Worm (Caenorhabditis elegans) whole organism, mixed stage, embryonic: ENCODE results near the gene dhs-28.

Experiments used
- M03D4.4 ChIP-seq: sonication (generic microtip); optimal IDR thresholded peaks from 2 replicates; lab custom pipeline; 2017; ENCODE audit warnings: mild to moderate bottlenecking, missing genetic modification characterization, missing compliant biosample characterization
- bed-3 ChIP-seq: fragments of 200-800 bp; sonication (Bioruptor generic); optimal IDR thresholded peaks from 3 replicates; lab custom pipeline; 2018; ENCODE audit warnings: mild to moderate bottlenecking, missing genetic modification characterization, moderate library complexity, missing compliant biosample characterization
- blmp-1 ChIP-seq: fragments of 150-350 bp; optimal IDR thresholded peaks from 2 replicates; lab custom pipeline; 2014; ENCODE audit warnings: missing biosample characterization, missing genetic modification characterization
- ceh-39 ChIP-seq: fragments of 150-350 bp; optimal IDR thresholded peaks from 2 replicates; lab custom pipeline; 2014; ENCODE audit warnings: missing biosample characterization, missing genetic modification characterization
- ceh-43 ChIP-seq: fragments of 200-800 bp; sonication (Bioruptor generic); optimal IDR thresholded peaks from 2 replicates; lab custom pipeline; 2018; ENCODE audit warnings: mild to moderate bottlenecking, missing genetic modification characterization, moderate library complexity, missing compliant biosample characterization
- ceh-83 ChIP-seq: fragments of 200-800 bp; sonication (Bioruptor generic); optimal IDR thresholded peaks from 2 replicates; lab custom pipeline; 2018; ENCODE audit warnings: mild to moderate bottlenecking, missing genetic modification characterization, missing compliant biosample characterization
- ces-1 ChIP-seq: fragments of 150-350 bp; optimal IDR thresholded peaks from 2 replicates; lab custom pipeline; 2014; ENCODE audit warnings: missing biosample characterization, missing genetic modification reagents, missing genetic modification characterization
- drap-1 ChIP-seq: fragments of 200-800 bp; sonication (Bioruptor generic); optimal IDR thresholded peaks from 3 replicates; lab custom pipeline; 2018; ENCODE audit warnings: mild to moderate bottlenecking, missing genetic modification characterization, missing compliant biosample characterization
- elt-3 ChIP-seq: fragments of 150-350 bp; optimal IDR thresholded peaks from 2 replicates; lab custom pipeline; 2014; ENCODE audit warnings: missing biosample characterization, missing genetic modification characterization
- flh-1 ChIP-seq: fragments of 200-800 bp; sonication (Bioruptor generic); optimal IDR thresholded peaks from 2 replicates; lab custom pipeline; 2018; ENCODE audit warnings: mild to moderate bottlenecking, missing genetic modification characterization, moderate library complexity, missing compliant biosample characterization
- ham-2 ChIP-seq: fragments of 200-800 bp; sonication (Bioruptor generic); optimal IDR thresholded peaks from 2 replicates; lab custom pipeline; 2018; ENCODE audit warnings: mild to moderate bottlenecking, missing genetic modification characterization, missing compliant biosample characterization
- hlh-1 ChIP-seq: fragments of 150-350 bp; optimal IDR thresholded peaks from 2 replicates; lab custom pipeline; 2014; ENCODE audit warnings: missing biosample characterization, missing genetic modification reagents, missing genetic modification characterization
- lin-13 ChIP-seq: fragments of 150-350 bp; optimal IDR thresholded peaks from 2 replicates; lab custom pipeline; 2014; ENCODE audit warnings: missing biosample characterization, missing genetic modification characterization
- lin-32 ChIP-seq: fragments of 200-800 bp; sonication (Bioruptor generic); optimal IDR thresholded peaks from 2 replicates; lab custom pipeline; 2018; ENCODE audit warnings: mild to moderate bottlenecking, missing genetic modification characterization, missing compliant biosample characterization
- lsy-2 ChIP-seq: fragments of 150-350 bp; optimal IDR thresholded peaks from 2 replicates; lab custom pipeline; 2014; ENCODE audit warnings: missing biosample characterization, missing genetic modification characterization
- mab-5 ChIP-seq: fragments of 150-350 bp; optimal IDR thresholded peaks from 2 replicates; lab custom pipeline; 2014; ENCODE audit warnings: missing biosample characterization, missing genetic modification characterization
- mep-1 ChIP-seq: fragments of 150-350 bp; optimal IDR thresholded peaks from 2 replicates; lab custom pipeline; 2017; ENCODE audit warnings: missing biosample characterization, missing genetic modification reagents, missing genetic modification characterization, inconsistent platforms
- mls-2 ChIP-seq: sonication (generic microtip); optimal IDR thresholded peaks from 2 replicates; lab custom pipeline; 2016; ENCODE audit warnings: mild to moderate bottlenecking, missing genetic modification characterization, moderate library complexity, missing compliant biosample characterization
- nhr-12 ChIP-seq: fragments of 150-350 bp; optimal IDR thresholded peaks from 2 replicates; lab custom pipeline; 2014; ENCODE audit warnings: missing biosample characterization, missing genetic modification characterization
- nhr-2 ChIP-seq: fragments of 150-350 bp; optimal IDR thresholded peaks from 2 replicates; lab custom pipeline; 2014; ENCODE audit warnings: missing biosample characterization, missing genetic modification characterization
- nhr-237 ChIP-seq: fragments of 150-350 bp; optimal IDR thresholded peaks from 2 replicates; lab custom pipeline; 2014; ENCODE audit warnings: missing biosample characterization, missing genetic modification characterization
- nhr-28 ChIP-seq: fragments of 150-350 bp; optimal IDR thresholded peaks from 2 replicates; lab custom pipeline; 2014; ENCODE audit warnings: missing biosample characterization, missing genetic modification characterization
- nhr-76 ChIP-seq: sonication (generic microtip); optimal IDR thresholded peaks from 2 replicates; lab custom pipeline; 2017; ENCODE audit warnings: missing biosample characterization, missing genetic modification characterization
- pha-4 ChIP-seq: fragments of 150-350 bp; optimal IDR thresholded peaks from 2 replicates; lab custom pipeline; 2018; ENCODE audit warnings: missing biosample characterization, missing genetic modification reagents, missing genetic modification characterization
- sem-2 ChIP-seq: fragments of 200-800 bp; sonication (Bioruptor generic); optimal IDR thresholded peaks from 2 replicates; lab custom pipeline; 2018; ENCODE audit warnings: mild to moderate bottlenecking, missing genetic modification characterization, missing compliant biosample characterization
- snpc-4 ChIP-seq: fragments of 150-350 bp; optimal IDR thresholded peaks from 2 replicates; lab custom pipeline; 2014; ENCODE audit warnings: missing biosample characterization, missing genetic modification characterization
- tbx-8 ChIP-seq: fragments of 200-800 bp; sonication (Bioruptor generic); optimal IDR thresholded peaks from 2 replicates; lab custom pipeline; 2018; ENCODE audit warnings: mild to moderate bottlenecking, missing genetic modification characterization, moderate library complexity, missing compliant biosample characterization
- unc-39 ChIP-seq: fragments of 150-350 bp; optimal IDR thresholded peaks from 2 replicates; lab custom pipeline; 2014; ENCODE audit warnings: missing biosample characterization, missing genetic modification characterization
- unc-62 ChIP-seq: fragments of 150-350 bp; optimal IDR thresholded peaks from 2 replicates; lab custom pipeline; 2014; ENCODE audit warnings: missing biosample characterization, missing genetic modification reagents, missing genetic modification characterization
- zip-8 ChIP-seq: fragments of 150-350 bp; optimal IDR thresholded peaks from 2 replicates; lab custom pipeline; 2014; ENCODE audit warnings: missing biosample characterization, missing genetic modification characterization
- ztf-11 ChIP-seq: fragments of 150-350 bp; optimal IDR thresholded peaks from 2 replicates; lab custom pipeline; 2014; ENCODE audit warnings: missing biosample characterization, missing genetic modification characterization

dhs-28 gene

DNA sequence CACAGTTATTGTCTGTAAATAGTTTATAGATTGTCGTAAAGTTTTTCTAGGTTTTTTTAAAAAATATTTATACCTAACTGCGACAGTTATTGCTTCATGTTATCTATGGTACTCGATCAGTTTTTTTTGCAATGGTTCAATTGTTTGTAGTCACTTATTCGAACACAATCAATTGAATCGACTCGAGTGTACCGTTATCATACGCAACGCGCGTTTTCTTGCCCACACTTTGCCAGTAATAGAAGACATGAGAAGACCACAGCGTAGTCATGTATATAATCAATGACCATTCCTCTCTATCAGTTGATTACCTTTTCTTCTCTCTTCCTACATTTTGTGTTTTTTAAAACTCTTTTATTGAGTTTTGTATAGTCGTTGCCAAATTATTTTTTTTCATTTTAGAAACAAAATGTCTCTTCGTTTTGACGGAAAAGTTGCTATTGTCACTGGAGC lies at the start of gene dhs-28:
Gene dhs-28, plus strand, starts transcription at position 403 of the 453 bp plus-strand sequence.
- TF ChIP-seq unc-39 (tag; lab: Kevin White, UChicago) (no peak), snpc-4 (tag; lab: Kevin White, UChicago) (no peak), lin-13 (tag; lab: Kevin White, UChicago) (no peak), nhr-12 (tag; lab: Kevin White, UChicago) (no peak), mab-5 (no peak), nhr-237 (tag; lab: Kevin White, UChicago) (no peak), mep-1 (tag; lab: Kevin White, UChicago) (no peak), tbx-8 (GFP tag; lab: Kevin White, UChicago) (no peak)

DNA sequence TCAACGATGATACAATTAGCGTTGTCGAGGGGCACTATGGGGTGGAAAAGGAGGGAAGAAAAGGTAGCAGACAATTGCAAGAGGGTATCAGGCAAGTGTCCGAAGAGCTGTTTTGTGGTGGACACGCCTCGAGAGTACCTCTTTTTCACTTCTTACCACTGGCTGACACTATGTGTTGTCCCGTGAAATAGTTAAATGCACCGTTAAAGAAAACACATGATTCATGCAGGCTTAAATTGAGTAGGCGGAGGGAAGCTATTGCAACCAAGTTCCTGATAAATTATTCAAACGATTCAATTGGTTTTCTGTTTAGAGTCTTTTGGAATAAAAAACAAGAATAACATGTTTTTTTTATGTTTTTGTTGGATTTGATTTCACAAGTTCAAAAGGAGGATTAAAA lies 40.2 kb upstream of the dhs-28 start, which contains the start of gene irk-1:
Gene irk-1, minus strand, starts transcription at position 101 of the 400 bp plus-strand sequence.
- TF ChIP-seq drap-1 = no peak
- TF ChIP-seq sem-2 (GFP tag; lab: Kevin White, UChicago) = no peak
- no peak for TF ChIP-seq ham-2 (GFP tag; lab: Kevin White, UChicago)
- TF ChIP-seq nhr-2 (tag; lab: Kevin White, UChicago) = no peak
- no peak for TF ChIP-seq M03D4.4
- TF ChIP-seq ces-1 (GFP tag; lab: Kevin White, UChicago) = no peak
- no peak for TF ChIP-seq nhr-28
- no peak for TF ChIP-seq ceh-43 (GFP tag; lab: Kevin White, UChicago)
- TF ChIP-seq blmp-1 (tag; lab: Kevin White, UChicago) = no peak

DNA sequence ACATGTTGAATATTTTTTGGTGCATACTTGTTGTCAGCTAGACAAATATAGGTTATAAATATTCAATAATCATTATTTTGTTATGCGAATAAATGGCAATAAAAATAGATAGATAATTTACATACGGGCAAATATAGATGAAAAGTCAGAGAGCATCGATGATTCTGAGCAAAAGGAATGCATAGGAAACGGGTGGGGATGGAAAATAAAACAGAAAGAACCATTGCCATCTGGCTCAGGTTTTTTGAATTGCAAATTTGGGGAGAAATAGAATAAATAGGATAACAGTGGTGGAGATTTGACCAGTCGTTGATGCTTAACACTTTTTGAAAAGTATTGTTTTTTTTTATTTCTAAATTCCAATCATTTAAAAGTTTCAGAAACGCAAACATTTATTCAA lies 35.4 kb upstream of the dhs-28 start, which contains the start of gene idpp-6:
Gene idpp-6, plus strand, starts transcription at position 301 of the 400 bp plus-strand sequence.
- TF ChIP-seq snpc-4 (tag; lab: Kevin White, UChicago) (no peak), mab-5 (no peak), pha-4 (tag; lab: Kevin White, UChicago) (no peak), bed-3 (GFP tag; lab: Kevin White, UChicago) (no peak), sem-2 (GFP tag; lab: Kevin White, UChicago) (no peak), lin-32 (no peak), elt-3 (tag; lab: Kevin White, UChicago) (no peak), ceh-83 (GFP tag; lab: Kevin White, UChicago) (no peak), nhr-76 (tag; lab: Kevin White, UChicago) (no peak), ztf-11 (tag; lab: Kevin White, UChicago) (no peak)

DNA sequence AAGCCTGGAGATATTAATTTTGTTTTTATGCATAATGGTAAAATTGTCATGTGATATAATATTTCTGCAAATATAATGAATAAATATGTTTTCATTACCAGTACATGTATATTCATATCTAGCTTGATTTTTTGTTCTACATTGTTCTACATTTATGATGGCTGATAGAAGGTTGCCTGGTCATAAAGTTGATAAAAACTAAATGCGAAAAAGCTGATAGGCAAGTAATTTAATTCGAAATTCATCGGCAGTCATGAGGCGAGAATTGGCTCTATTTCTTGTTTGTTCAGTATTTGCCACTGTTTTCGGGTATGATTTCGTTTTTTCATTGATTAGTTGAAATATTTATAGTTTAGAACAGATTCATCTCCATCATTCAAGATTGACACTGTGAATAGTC lies 34.1 kb upstream of the dhs-28 start, which contains the start of gene bgal-2:
Gene bgal-2, plus strand, starts transcription at position 231 of the 400 bp plus-strand sequence.
- TF ChIP-seq mls-2 (tag; lab: Kevin White, UChicago) = no peak
- TF ChIP-seq flh-1 (GFP tag; lab: Kevin White, UChicago) = no peak
- no peak for TF ChIP-seq ztf-11 (tag; lab: Kevin White, UChicago)
- no peak for TF ChIP-seq lsy-2
- no peak for TF ChIP-seq nhr-28
- TF ChIP-seq sem-2 (GFP tag; lab: Kevin White, UChicago) = no peak
- no peak for TF ChIP-seq unc-39 (tag; lab: Kevin White, UChicago)
- no peak for TF ChIP-seq bed-3 (GFP tag; lab: Kevin White, UChicago)
- TF ChIP-seq hlh-1 (tag; lab: Kevin White, UChicago) = no peak
- TF ChIP-seq blmp-1 (tag; lab: Kevin White, UChicago) = no peak
- no peak for TF ChIP-seq ceh-39 (tag; lab: Kevin White, UChicago)
- no peak for TF ChIP-seq lin-32
- no peak for TF ChIP-seq ham-2 (GFP tag; lab: Kevin White, UChicago)
- TF ChIP-seq unc-62 = no peak

DNA sequence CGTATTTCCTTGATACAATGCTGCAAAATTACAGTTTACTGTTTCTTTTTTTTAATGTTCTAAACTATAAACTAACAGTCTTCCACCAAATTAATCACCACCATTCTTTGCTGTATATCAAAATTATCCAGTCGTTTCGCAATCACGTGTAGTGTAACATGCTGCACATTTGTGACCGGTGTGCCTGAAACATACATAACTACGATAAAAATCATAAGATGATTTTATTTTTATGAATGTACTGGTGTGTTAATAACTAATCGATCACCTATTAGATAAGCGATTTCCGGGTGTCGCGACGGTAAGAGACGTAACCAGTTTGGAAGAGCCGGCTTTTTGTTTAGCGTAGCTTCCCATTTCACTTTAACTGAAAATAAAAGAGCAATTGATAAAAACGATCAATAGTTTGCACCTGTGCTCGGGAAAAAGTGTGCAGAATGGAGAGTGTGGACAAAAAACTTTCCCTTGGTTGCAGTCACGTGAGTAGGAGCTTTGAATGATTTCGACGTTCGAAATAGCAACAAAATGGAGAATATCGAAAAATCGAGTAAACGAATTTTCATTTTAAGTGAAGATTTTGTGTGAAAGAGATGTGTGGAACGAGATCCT lies 29.2 kb upstream of the dhs-28 start, which contains the start of gene sgca-1:
Gene sgca-1, minus strand, starts transcription at position 584 of the 609 bp plus-strand sequence.
- no peak for TF ChIP-seq mep-1 (tag; lab: Kevin White, UChicago)
- TF ChIP-seq ceh-83 (GFP tag; lab: Kevin White, UChicago) = no peak
- no peak for TF ChIP-seq bed-3 (GFP tag; lab: Kevin White, UChicago)
- TF ChIP-seq M03D4.4 = no peak
- TF ChIP-seq mab-5 = no peak
- TF ChIP-seq mls-2 (tag; lab: Kevin White, UChicago) = no peak
- no peak for TF ChIP-seq zip-8 (tag; lab: Kevin White, UChicago)
- TF ChIP-seq flh-1 (GFP tag; lab: Kevin White, UChicago) = no peak
- no peak for TF ChIP-seq nhr-237 (tag; lab: Kevin White, UChicago)
- TF ChIP-seq nhr-2 (tag; lab: Kevin White, UChicago) = no peak
- no peak for TF ChIP-seq ztf-11 (tag; lab: Kevin White, UChicago)
- no peak for TF ChIP-seq ham-2 (GFP tag; lab: Kevin White, UChicago)
- TF ChIP-seq hlh-1 (tag; lab: Kevin White, UChicago) = no peak
- TF ChIP-seq, all 35 proteins: peak for 0
